Fruit fly (Drosophila melanogaster) whole organism, prepupa: ENCODE results near the gene CG33725.
A peak's percentile ranks its signal among the peaks of the same experiment; 100 is the strongest.

ENCODE experiments used
- CG10669 ChIP-seq: fragments of 200-800 bp; sonication (Bioruptor generic); optimal IDR thresholded peaks from 3 replicates; lab custom pipeline; 2018; ENCODE audit warnings: missing biosample characterization, mild to moderate bottlenecking, missing genetic modification characterization, moderate library complexity
- CG11294 ChIP-seq: fragments of 200-800 bp; sonication (Bioruptor generic); IDR thresholded peaks from 2 replicates; pipeline ENCODE4 v1.3.6; 2022; ENCODE audit warnings: missing biosample characterization, missing genetic modification characterization
- CG11762 ChIP-seq: fragments of 200-800 bp; sonication (Bioruptor generic); optimal IDR thresholded peaks from 3 replicates; lab custom pipeline; 2016; ENCODE audit warnings: missing biosample characterization, missing genetic modification characterization; ENCODE audit not compliant: insufficient read depth
- CG15336 ChIP-seq: fragments of 200-800 bp; sonication (Bioruptor generic); IDR thresholded peaks from 2 replicates; pipeline ENCODE4 v1.3.6; 2022; ENCODE audit warnings: missing biosample characterization, missing genetic modification characterization
- CG1621 ChIP-seq: fragments of 200-800 bp; sonication (Bioruptor generic); optimal IDR thresholded peaks from 3 replicates; lab custom pipeline; 2018; ENCODE audit warnings: missing biosample characterization, mild to moderate bottlenecking, missing genetic modification characterization
- CG16779 ChIP-seq: fragments of 200-800 bp; sonication (Bioruptor generic); optimal IDR thresholded peaks from 3 replicates; lab custom pipeline; 2017; ENCODE audit warnings: missing biosample characterization, mild to moderate bottlenecking, missing genetic modification characterization
- CG31627 ChIP-seq: fragments of 200-800 bp; sonication (Bioruptor generic); optimal IDR thresholded peaks from 3 replicates; lab custom pipeline; 2016; ENCODE audit warnings: missing biosample characterization, missing genetic modification characterization
- CG32006 ChIP-seq: fragments of 200-800 bp; sonication (Bioruptor generic); optimal IDR thresholded peaks from 3 replicates; lab custom pipeline; 2017; ENCODE audit warnings: missing biosample characterization, mild to moderate bottlenecking, missing genetic modification characterization
- CG34406 ChIP-seq: fragments of 200-800 bp; sonication (Bioruptor generic); optimal IDR thresholded peaks from 3 replicates; lab custom pipeline; 2016; ENCODE audit warnings: missing biosample characterization, missing genetic modification characterization
- CG3919 ChIP-seq: fragments of 200-800 bp; sonication (Bioruptor generic); optimal IDR thresholded peaks from 3 replicates; lab custom pipeline; 2016; ENCODE audit warnings: missing biosample characterization, missing genetic modification characterization
- CG6163 ChIP-seq: fragments of 200-800 bp; sonication (Bioruptor generic); IDR thresholded peaks from 3 replicates; pipeline ENCODE4 v1.3.6; 2022; ENCODE audit warnings: missing biosample characterization, missing genetic modification characterization
- CG6276 ChIP-seq: fragments of 200-800 bp; sonication (Bioruptor generic); optimal IDR thresholded peaks from 2 replicates; lab custom pipeline; 2017; ENCODE audit warnings: missing biosample characterization, mild to moderate bottlenecking, missing genetic modification characterization
- CG6792 ChIP-seq: fragments of 200-800 bp; sonication (Bioruptor generic); optimal IDR thresholded peaks from 3 replicates; lab custom pipeline; 2016; ENCODE audit warnings: missing biosample characterization, missing genetic modification characterization
- CG6808 ChIP-seq: fragments of 200-800 bp; sonication (Bioruptor generic); optimal IDR thresholded peaks from 3 replicates; lab custom pipeline; 2017; ENCODE audit warnings: missing biosample characterization, missing genetic modification characterization, mild to moderate bottlenecking, moderate library complexity, missing genetic modification reagents
- CG6854 ChIP-seq: fragments of 200-800 bp; sonication (Bioruptor generic); optimal IDR thresholded peaks from 2 replicates; lab custom pipeline; 2017; ENCODE audit warnings: missing biosample characterization, mild to moderate bottlenecking, missing genetic modification characterization
- CG7368 ChIP-seq: fragments of 200-800 bp; sonication (Bioruptor generic); optimal IDR thresholded peaks from 3 replicates; lab custom pipeline; 2016; ENCODE audit warnings: missing biosample characterization, missing genetic modification characterization
- CG8319 ChIP-seq: fragments of 200-800 bp; sonication (Bioruptor generic); optimal IDR thresholded peaks from 3 replicates; lab custom pipeline; 2016; ENCODE audit warnings: missing biosample characterization, missing genetic modification characterization
- CG9139 ChIP-seq: fragments of 200-800 bp; sonication (Bioruptor generic); optimal IDR thresholded peaks from 3 replicates; lab custom pipeline; 2017; ENCODE audit warnings: missing biosample characterization, mild to moderate bottlenecking, missing genetic modification characterization
- Eip75B ChIP-seq: fragments of 200-800 bp; sonication (Bioruptor generic); optimal IDR thresholded peaks from 3 replicates; lab custom pipeline; 2016; ENCODE audit warnings: missing biosample characterization, missing genetic modification characterization
- Eip78C ChIP-seq: fragments of 200-800 bp; sonication (Bioruptor generic); peaks from one replicate; lab custom pipeline; 2016; ENCODE audit warnings: missing biosample characterization, missing genetic modification characterization
- Ets21C ChIP-seq: fragments of 200-800 bp; sonication (Bioruptor generic); optimal IDR thresholded peaks from 3 replicates; lab custom pipeline; 2016; ENCODE audit warnings: missing biosample characterization, missing genetic modification characterization
- Ets96B ChIP-seq: fragments of 200-800 bp; optimal IDR thresholded peaks from 2 replicates; lab custom pipeline; 2019; ENCODE audit warnings: missing biosample characterization, mild to moderate bottlenecking, missing genetic modification characterization, moderate library complexity
- Gug ChIP-seq: fragments of 200-800 bp; sonication (Bioruptor generic); IDR thresholded peaks from 2 replicates; pipeline ENCODE4 v1.3.6; 2022; ENCODE audit warnings: missing biosample characterization, missing genetic modification characterization
- Hr39 ChIP-seq: fragments of 200-800 bp; sonication (Bioruptor generic); optimal IDR thresholded peaks from 2 replicates; lab custom pipeline; 2016; ENCODE audit warnings: missing biosample characterization, missing genetic modification characterization
- Hr4 ChIP-seq: fragments of 200-800 bp; sonication (Bioruptor generic); optimal IDR thresholded peaks from 3 replicates; lab custom pipeline; 2016; ENCODE audit warnings: missing biosample characterization, missing genetic modification characterization
- Lpt ChIP-seq: fragments of 200-800 bp; sonication (Bioruptor generic); optimal IDR thresholded peaks from 3 replicates; lab custom pipeline; 2016; ENCODE audit warnings: missing biosample characterization, missing genetic modification characterization
- Met ChIP-seq: fragments of 200-800 bp; sonication (Bioruptor generic); optimal IDR thresholded peaks from 3 replicates; lab custom pipeline; 2016; ENCODE audit warnings: missing biosample characterization, missing genetic modification characterization
- OdsH ChIP-seq: fragments of 200-800 bp; sonication (Bioruptor generic); optimal IDR thresholded peaks from 3 replicates; lab custom pipeline; 2016; ENCODE audit warnings: missing biosample characterization, missing genetic modification characterization
- Smox ChIP-seq: fragments of 200-800 bp; sonication (Bioruptor generic); optimal IDR thresholded peaks from 3 replicates; lab custom pipeline; 2016; ENCODE audit warnings: missing biosample characterization, missing genetic modification characterization
- Sox102F ChIP-seq: fragments of 200-800 bp; sonication (Bioruptor generic); optimal IDR thresholded peaks from 2 replicates; lab custom pipeline; 2016; ENCODE audit warnings: missing biosample characterization, mild to moderate bottlenecking, missing genetic modification characterization
- Sox14 ChIP-seq: fragments of 200-800 bp; sonication (Bioruptor generic); optimal IDR thresholded peaks from 3 replicates; lab custom pipeline; 2016; ENCODE audit warnings: missing biosample characterization, missing genetic modification characterization
- Sox15 ChIP-seq: fragments of 200-800 bp; sonication (Bioruptor generic); optimal IDR thresholded peaks from 3 replicates; lab custom pipeline; 2016; ENCODE audit warnings: missing biosample characterization, missing genetic modification characterization
- achi ChIP-seq: fragments of 200-800 bp; sonication (Bioruptor generic); optimal IDR thresholded peaks from 3 replicates; lab custom pipeline; 2016; ENCODE audit warnings: missing biosample characterization, missing genetic modification characterization
- acj6 ChIP-seq: fragments of 200-800 bp; sonication (Bioruptor generic); optimal IDR thresholded peaks from 3 replicates; lab custom pipeline; 2016; ENCODE audit warnings: missing biosample characterization, missing genetic modification characterization
- dsx ChIP-seq: fragments of 200-800 bp; optimal IDR thresholded peaks from 3 replicates; lab custom pipeline; 2019; ENCODE audit warnings: missing biosample characterization, mild to moderate bottlenecking, missing genetic modification characterization, moderate library complexity; ENCODE audit not compliant: poor library complexity, severe bottlenecking
- eg ChIP-seq: fragments of 200-800 bp; sonication (Bioruptor generic); IDR thresholded peaks from 3 replicates; pipeline ENCODE4 v1.3.6; 2022; ENCODE audit warnings: missing biosample characterization, missing genetic modification characterization
- esn ChIP-seq: fragments of 200-800 bp; sonication (Bioruptor generic); optimal IDR thresholded peaks from 2 replicates; lab custom pipeline; 2016; ENCODE audit warnings: missing biosample characterization, mild to moderate bottlenecking, missing genetic modification characterization, moderate library complexity
- fd85E ChIP-seq: fragments of 200-800 bp; sonication (Bioruptor generic); optimal IDR thresholded peaks from 3 replicates; lab custom pipeline; 2016; ENCODE audit warnings: missing biosample characterization, missing genetic modification characterization
- fkh ChIP-seq: fragments of 200-800 bp; sonication (Bioruptor generic); optimal IDR thresholded peaks from 3 replicates; lab custom pipeline; 2017; ENCODE audit warnings: missing biosample characterization, mild to moderate bottlenecking, missing genetic modification characterization, moderate library complexity
- lz ChIP-seq: fragments of 200-800 bp; sonication (Bioruptor generic); optimal IDR thresholded peaks from 3 replicates; lab custom pipeline; 2016; ENCODE audit warnings: missing biosample characterization, missing genetic modification characterization
- net ChIP-seq: fragments of 200-800 bp; sonication (Bioruptor generic); optimal IDR thresholded peaks from 3 replicates; lab custom pipeline; 2016; ENCODE audit warnings: missing biosample characterization, missing genetic modification characterization
- pdm3 ChIP-seq: fragments of 200-800 bp; sonication (Bioruptor generic); optimal IDR thresholded peaks from 3 replicates; lab custom pipeline; 2016; ENCODE audit warnings: missing biosample characterization, missing genetic modification characterization
- salr ChIP-seq, 2 experiments: fragments of 200-800 bp; sonication (Bioruptor generic); optimal IDR thresholded peaks; 3 replicates each; lab custom pipeline; 2016 to 2018; ENCODE audit warnings: missing biosample characterization in 2 of 2, missing genetic modification characterization in 2 of 2, mild to moderate bottlenecking in 1 of 2
- spab ChIP-seq: fragments of 200-800 bp; sonication (Bioruptor generic); optimal IDR thresholded peaks from 2 replicates; lab custom pipeline; 2017; ENCODE audit warnings: missing biosample characterization, mild to moderate bottlenecking, missing genetic modification characterization, missing genetic modification reagents
- svp ChIP-seq: fragments of 200-800 bp; sonication (Bioruptor generic); peaks from one replicate; lab custom pipeline; 2016; ENCODE audit warnings: missing biosample characterization, missing genetic modification characterization

CG33725 gene

dm6 chr3L:12484948-12485347 lies 2.5 kb downstream of the CG33725 start, which contains the start of gene CG10663:
Gene CG10663, minus strand, starts transcription at chr3L:12485035.
- TF ChIP-seq CG11294 (GFP tag; lab: Robert Waterston, UW) (no peak), svp (GFP tag; lab: Kevin White, UChicago) (peak; percentile 76), Eip75B (GFP tag; lab: Kevin White, UChicago) (peak; percentile 13), acj6 (peak; percentile 25), CG3919 (GFP tag; lab: Kevin White, UChicago) (peak; percentile 7), Sox15 (GFP tag; lab: Kevin White, UChicago) (no peak), OdsH (peak; percentile 38), CG32006 (peak; percentile 37), Lpt (GFP tag; lab: Kevin White, UChicago) (no peak), CG16779 (tag; lab: Kevin White, UChicago) (peak; percentile 2), Eip78C (GFP tag; lab: Kevin White, UChicago) (peak; percentile 79), CG11762 (GFP tag; lab: Kevin White, UChicago) (no peak), Hr4 (GFP tag; lab: Kevin White, UChicago) (peak; percentile 46), Met (GFP tag; lab: Kevin White, UChicago) (peak; percentile 9), CG34406 (GFP tag; lab: Kevin White, UChicago) (peak; percentile 1), CG6276 (peak; percentile 12), esn (peak; percentile 1), lz (GFP tag; lab: Kevin White, UChicago) (no peak), achi (GFP tag; lab: Kevin White, UChicago) (peak; percentile 7), fkh (GFP tag; lab: Kevin White, UChicago) (peak; percentile 2), Gug (GFP tag; lab: Robert Waterston, UW) (peak; percentile 23; the same call in 1 of the 2 replicates), CG15336 (GFP tag; lab: Robert Waterston, UW) (peak; percentile 53), CG6163 (peak; percentile 57), pdm3 (peak; percentile 31), eg (GFP tag; lab: Robert Waterston, UW) (no peak; the same call in 1 of the 3 replicates)

dm6 chr3L:12486175-12486574 lies 3.8 kb downstream of the CG33725 start:
- no peak for TF ChIP-seq eg (GFP tag; lab: Robert Waterston, UW)
- no peak for TF ChIP-seq CG3919 (GFP tag; lab: Kevin White, UChicago)
- no peak for TF ChIP-seq net (GFP tag; lab: Kevin White, UChicago)
- no peak for TF ChIP-seq Hr39 (GFP tag; lab: Kevin White, UChicago)
- no peak for TF ChIP-seq Sox102F (GFP tag; lab: Kevin White, UChicago)
- no peak for TF ChIP-seq CG6854 (GFP tag; lab: Kevin White, UChicago)
- no peak for TF ChIP-seq CG7368 (GFP tag; lab: Kevin White, UChicago)
- no peak for TF ChIP-seq Smox
- TF ChIP-seq CG6792 (GFP tag; lab: Kevin White, UChicago), result no peak
- no peak for TF ChIP-seq dsx (GFP tag; lab: Kevin White, UChicago)
- no peak for TF ChIP-seq Sox14 (GFP tag; lab: Kevin White, UChicago)
- no peak for TF ChIP-seq pdm3
- TF ChIP-seq CG11762 (GFP tag; lab: Kevin White, UChicago), result no peak
- no peak for TF ChIP-seq fkh (GFP tag; lab: Kevin White, UChicago)
- TF ChIP-seq Gug (GFP tag; lab: Robert Waterston, UW), result no peak
- no peak for TF ChIP-seq CG16779 (tag; lab: Kevin White, UChicago)
- TF ChIP-seq Ets21C (GFP tag; lab: Kevin White, UChicago), result no peak
- no peak for TF ChIP-seq svp (GFP tag; lab: Kevin White, UChicago)
- TF ChIP-seq, all 60 proteins: peak for 0

dm6 chr3L:12489952-12490351 lies 7.5 kb downstream of the CG33725 start:
- TF ChIP-seq Eip78C (GFP tag; lab: Kevin White, UChicago), result peak; percentile 27
- peak; percentile 42 for TF ChIP-seq CG6854 (GFP tag; lab: Kevin White, UChicago)
- TF ChIP-seq CG16779 (tag; lab: Kevin White, UChicago), result peak; percentile 27
- TF ChIP-seq CG34406 (GFP tag; lab: Kevin White, UChicago), result no peak
- TF ChIP-seq CG9139 (GFP tag; lab: Kevin White, UChicago), result peak; percentile 15
- TF ChIP-seq Ets96B, result no peak
- TF ChIP-seq Gug (GFP tag; lab: Robert Waterston, UW), result no peak
- no peak for TF ChIP-seq CG11294 (GFP tag; lab: Robert Waterston, UW)
- TF ChIP-seq CG8319 (GFP tag; lab: Kevin White, UChicago), result no peak
- TF ChIP-seq Sox14 (GFP tag; lab: Kevin White, UChicago), result no peak
- no peak for TF ChIP-seq svp (GFP tag; lab: Kevin White, UChicago)
- no peak for TF ChIP-seq CG3919 (GFP tag; lab: Kevin White, UChicago)
- TF ChIP-seq fd85E (GFP tag; lab: Kevin White, UChicago), result peak; percentile 42
- TF ChIP-seq CG6792 (GFP tag; lab: Kevin White, UChicago), result no peak
- TF ChIP-seq Sox15 (GFP tag; lab: Kevin White, UChicago), result no peak
- TF ChIP-seq CG31627 (GFP tag; lab: Kevin White, UChicago), result no peak
- no peak for TF ChIP-seq OdsH
- TF ChIP-seq Sox102F (GFP tag; lab: Kevin White, UChicago), result peak; percentile 24
- peak; percentile 37; the same call in 1 of the 2 replicates for TF ChIP-seq CG15336 (GFP tag; lab: Robert Waterston, UW)
- TF ChIP-seq CG10669, result no peak
- no peak for TF ChIP-seq pdm3
- no peak for TF ChIP-seq CG11762 (GFP tag; lab: Kevin White, UChicago)
- no peak for TF ChIP-seq spab (GFP tag; lab: Kevin White, UChicago)
- TF ChIP-seq CG1621, result no peak
- peak; percentile 55; the same call in 2 of the 3 replicates for TF ChIP-seq CG6163
- TF ChIP-seq salr (GFP tag; optimal IDR thresholded peaks at IDR 0.05; lab: Kevin White, UChicago), result no peak
- TF ChIP-seq CG6808 (GFP tag; lab: Kevin White, UChicago), result no peak
